Fruit fly (Drosophila melanogaster): ENCODE results near the gene CG12620.

Gene CG12620

DNA sequence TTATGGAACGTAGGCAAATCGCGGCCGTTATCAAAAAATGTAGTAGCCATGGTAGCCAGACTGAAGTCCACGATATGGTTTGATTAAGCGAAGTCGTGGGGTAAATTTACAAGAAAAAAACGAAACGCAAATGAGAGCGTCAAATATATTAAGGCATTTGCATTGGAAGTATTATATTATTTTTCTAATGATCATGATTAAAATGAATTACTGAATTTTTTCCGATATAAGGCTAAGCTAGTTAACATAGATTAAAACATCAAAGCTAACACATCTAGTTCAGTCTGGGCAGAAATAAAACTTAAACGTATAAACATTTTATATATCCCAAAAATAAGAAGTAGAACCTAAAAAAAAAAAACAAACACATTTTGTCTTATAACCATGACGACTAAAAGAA lies at the start of gene CG12620:
Gene CG12620, plus strand, starts transcription at position 301 of the 400 bp plus-strand sequence.
- TF ChIP-seq CG17801 (GFP tag; optimal IDR thresholded peaks at IDR 0.05; ENCODE audit: partially characterized antibody): no peak

dm6 chr2L:17041211-17041610 lies 46.2 kb upstream of the CG12620 start:
- TF ChIP-seq CG17801 (GFP tag; optimal IDR thresholded peaks at IDR 0.05; ENCODE audit: partially characterized antibody): no peak

DNA sequence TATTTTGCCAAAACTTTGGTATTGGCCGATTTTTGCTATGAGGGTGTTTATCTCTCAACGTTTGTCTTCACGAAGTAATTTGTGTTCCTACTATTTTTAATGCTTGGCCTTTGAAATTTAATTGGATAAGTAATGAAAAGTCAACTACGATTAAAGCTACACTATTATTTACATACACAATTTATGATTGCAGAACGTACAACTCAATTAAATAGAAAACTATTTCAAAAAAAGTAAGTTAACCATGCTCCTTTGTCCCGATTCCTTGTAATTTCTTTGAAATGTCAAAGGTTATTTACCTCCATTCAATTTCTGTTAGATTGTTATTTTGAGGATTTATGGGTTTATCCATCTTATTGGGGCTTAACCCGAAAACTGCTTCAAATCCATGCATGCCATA lies 39.3 kb upstream of the CG12620 start, which contains the start of gene CG15136:
Gene CG15136, minus strand, starts transcription at position 101 of the 400 bp plus-strand sequence.
- TF ChIP-seq CG17801 (GFP tag; optimal IDR thresholded peaks at IDR 0.05; ENCODE audit: partially characterized antibody): no peak

- TF ChIP-seq CG17801 (GFP tag; optimal IDR thresholded peaks at IDR 0.05; ENCODE audit: partially characterized antibody): no peak
Observed at dm6 chr2L:17051835-17052234, 35.6 kb upstream of the CG12620 start.

DNA sequence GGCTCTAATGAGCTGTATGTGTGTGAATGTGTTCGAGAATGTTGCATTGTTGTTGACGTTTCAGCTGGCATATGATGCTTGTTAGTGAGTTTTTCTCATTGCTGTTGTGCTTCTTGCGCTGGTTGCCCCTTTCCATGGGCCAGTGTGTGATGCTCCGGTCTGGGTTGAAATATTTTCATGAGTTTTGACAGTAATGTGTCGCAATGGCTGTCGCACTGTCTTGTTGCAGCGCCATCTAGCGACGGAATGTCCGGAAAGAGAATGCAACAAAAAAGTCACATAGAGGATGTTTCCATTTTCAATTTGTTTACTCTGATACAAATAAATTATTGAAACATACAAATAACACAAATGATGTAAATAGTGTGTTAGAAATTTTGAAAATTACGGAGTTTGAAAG lies 5.3 kb downstream of the CG12620 start:
- TF ChIP-seq CG17801 (GFP tag; optimal IDR thresholded peaks at IDR 0.05; ENCODE audit: partially characterized antibody): no peak

DNA sequence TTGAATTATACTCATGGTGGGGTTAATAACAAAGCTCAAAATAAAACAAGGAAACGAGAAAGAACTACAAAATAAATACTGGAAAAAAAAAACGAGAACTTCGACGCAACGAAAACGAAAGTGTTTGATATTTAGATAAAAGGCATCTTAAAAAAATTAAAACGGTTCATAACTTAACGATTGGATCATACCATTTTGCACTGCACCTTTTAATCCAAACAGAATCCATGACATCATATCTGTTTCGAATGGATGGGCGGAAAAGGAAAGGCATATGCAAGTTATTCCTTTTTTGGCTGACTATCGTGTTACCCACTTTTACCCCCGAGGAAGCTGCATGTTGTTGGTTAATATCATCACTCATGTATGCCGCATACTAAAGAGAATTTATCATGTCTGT lies 38.4 kb downstream of the CG12620 start, which contains the start of gene CG31784:
Gene CG31784, minus strand, starts transcription at position 101 of the 400 bp plus-strand sequence.
- TF ChIP-seq CG17801 (GFP tag; optimal IDR thresholded peaks at IDR 0.05; ENCODE audit: partially characterized antibody): no peak

- TF ChIP-seq CG17801 (GFP tag; optimal IDR thresholded peaks at IDR 0.05; ENCODE audit: partially characterized antibody): no peak
Observed at dm6 chr2L:17130795-17131194, 43.4 kb downstream of the CG12620 start, which contains the start of the genes CG34106 and beat-IIIa. TSS of gene CG34106 (plus strand) at chr2L:17131024. TSS of gene beat-IIIa (plus strand) at chr2L:17131024.
